Fruit fly (Drosophila melanogaster): Measurements from ENCODE around the gene CG6574.

dm6 chr3R:10850636-10851035 is 12.2 kb downstream of the CG6574 start:
- TF ChIP-seq EcR (GFP tag; optimal IDR thresholded peaks at IDR 0.05) (no peak), pan (optimal IDR thresholded peaks at IDR 0.05) (peak; percentile 44)
